Worm (Caenorhabditis elegans): Measurements from ENCODE around the gene txt-18.

The txt-18 gene

DNA sequence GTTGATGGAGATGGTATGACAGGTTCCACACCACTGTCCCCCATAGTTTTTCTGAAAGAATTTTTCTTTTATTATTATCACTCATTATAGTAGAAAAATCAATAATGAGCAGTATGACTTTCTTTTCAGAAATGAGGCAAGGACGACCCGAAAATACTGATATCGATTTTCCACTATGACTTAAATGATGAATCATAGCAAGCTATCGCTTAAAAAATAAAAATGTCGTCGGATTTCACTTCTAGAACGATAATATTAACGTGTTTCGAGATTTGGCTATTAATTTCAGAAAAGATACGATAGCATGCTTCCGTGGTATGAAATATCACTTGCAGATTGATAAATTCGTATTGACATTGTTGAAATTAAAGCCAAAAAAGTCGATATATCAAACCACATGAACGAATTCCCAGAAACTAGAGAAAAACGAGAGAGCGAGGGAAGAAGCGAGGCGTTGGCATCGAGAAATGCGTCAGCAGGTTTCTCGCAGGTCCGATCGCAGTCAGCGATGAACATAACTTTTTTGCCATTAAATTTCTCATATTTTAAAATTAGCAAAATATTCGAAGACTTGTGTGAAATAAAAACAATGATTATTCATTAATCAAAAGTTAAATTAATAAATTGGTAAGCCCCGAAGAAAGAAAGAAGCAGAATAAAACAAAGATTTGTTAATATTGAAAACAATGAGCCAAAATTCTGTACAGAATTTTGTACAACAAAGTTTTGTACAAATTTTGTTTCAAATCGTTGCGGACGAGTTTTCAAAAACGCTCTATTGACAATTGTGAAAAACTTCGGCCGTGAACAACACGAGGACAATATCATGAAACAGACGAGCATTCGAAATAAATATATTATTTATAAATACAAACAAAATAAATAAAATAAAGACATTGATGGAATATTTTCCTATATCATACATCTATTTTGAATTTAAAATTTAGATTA, 11.8 kb downstream of the txt-18 start, which contains the start of gene C32D5.11 (continued):
- TF ChIP-seq snpc-1.3 (tag; optimal IDR thresholded peaks at IDR 0.05; ENCODE audit: insufficient read depth) (no peak), nhr-80 (tag; optimal IDR thresholded peaks at IDR 0.05) (peak; percentile 40), F10E7.11 (tag; optimal IDR thresholded peaks at IDR 0.05) (no peak), die-1 (tag; optimal IDR thresholded peaks at IDR 0.05) (no peak), snpc-1.1 (tag; optimal IDR thresholded peaks at IDR 0.05; ENCODE audit: insufficient read depth) (no peak), D2030.7 (GFP tag; IDR thresholded peaks at IDR 0.05) (0 out of 2 replicates have a peak, but pooled peaks have one; percentile 31), ztf-18 (tag; optimal IDR thresholded peaks at IDR 0.05) (peak; percentile 92), F49E8.2 (tag; optimal IDR thresholded peaks at IDR 0.05; ENCODE audit: insufficient read depth) (no peak), B0261.1 (tag; optimal IDR thresholded peaks at IDR 0.05) (no peak), unc-130 (GFP tag; optimal IDR thresholded peaks at IDR 0.05) (no peak), B0035.1 (tag; optimal IDR thresholded peaks at IDR 0.05) (no peak), lin-54 (GFP tag; optimal IDR thresholded peaks at IDR 0.05) (peak; percentile 33), ceh-27 (GFP tag; optimal IDR thresholded peaks at IDR 0.05) (peak; percentile 31), attf-5 (GFP tag; optimal IDR thresholded peaks at IDR 0.05) (peak; percentile 83), mes-4 (tag; optimal IDR thresholded peaks at IDR 0.05) (no peak), mel-28 (tag; optimal IDR thresholded peaks at IDR 0.05; ENCODE audit: borderline replicate concordance) (no peak), mxl-1 (tag; optimal IDR thresholded peaks at IDR 0.05) (no peak), hrde-1 (tag; optimal IDR thresholded peaks at IDR 0.05; ENCODE audit: borderline replicate concordance) (no peak), tbp1 (GFP tag; optimal IDR thresholded peaks at IDR 0.05) (peak; percentile 16), lin-40 (tag; optimal IDR thresholded peaks at IDR 0.05) (peak; percentile 55), zfh-2 (GFP tag; conservative IDR thresholded peaks at IDR 0.05) (peak; percentile 41; the same call in 1 of the 2 replicates), T07F8.4 (tag; optimal IDR thresholded peaks at IDR 0.05) (no peak), hsf-1 (GFP tag; IDR thresholded peaks at IDR 0.05) (no peak), lin-35 (GFP tag; optimal IDR thresholded peaks at IDR 0.05) (peak in 1 of 3 experiments; percentile 72), rpc-1 (optimal IDR thresholded peaks at IDR 0.05) (no peak), rpc-1 (tag; optimal IDR thresholded peaks at IDR 0.05) (no peak), mcd-1 (GFP tag; IDR thresholded peaks at IDR 0.05) (peak; percentile 66), let-607 (tag; optimal IDR thresholded peaks at IDR 0.05) (peak in 1 of 2 experiments; percentile 49), rcor-1 (GFP tag; IDR thresholded peaks at IDR 0.05) (no peak), F55B11.4 (tag; optimal IDR thresholded peaks at IDR 0.05; ENCODE audit: borderline replicate concordance, insufficient read depth) (no peak), bed-1 (GFP tag; IDR thresholded peaks at IDR 0.05) (no peak), F23B12.7 (tag; optimal IDR thresholded peaks at IDR 0.05; ENCODE audit: insufficient read depth) (peak; percentile 70), B0336.3 (GFP tag; IDR thresholded peaks at IDR 0.05) (0 out of 2 replicates have a peak, but pooled peaks have one; percentile 37), ztf-3 (GFP tag; optimal IDR thresholded peaks at IDR 0.05) (no peak), K12H6.12 (tag; optimal IDR thresholded peaks at IDR 0.05) (peak; percentile 14), hmg-1.2 (GFP tag; IDR thresholded peaks at IDR 0.05) (peak; percentile 69)

DNA sequence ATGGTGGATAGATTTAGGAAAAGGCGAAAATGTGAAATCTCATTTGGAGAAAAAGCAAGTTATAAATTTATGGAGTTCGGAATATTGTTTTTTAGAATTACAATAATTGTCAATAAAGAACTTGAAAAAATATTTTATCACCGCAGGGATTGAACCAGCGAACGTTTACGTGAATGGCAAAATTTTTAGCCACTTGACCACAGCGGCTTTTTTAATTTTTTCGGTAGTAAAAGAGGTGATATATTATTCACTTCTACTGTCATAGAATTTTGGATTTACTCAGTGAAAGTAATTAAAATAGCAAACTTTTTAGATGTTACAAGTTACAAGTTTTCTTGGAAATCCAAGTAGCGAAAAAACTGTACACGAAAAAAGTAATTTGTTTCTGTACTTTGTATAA, 14.4 kb downstream of the txt-18 start:
- TF ChIP-seq die-1 (tag; optimal IDR thresholded peaks at IDR 0.05) (peak; percentile 25), snpc-3.4 (tag; optimal IDR thresholded peaks at IDR 0.05) (peak; percentile 37), madf-6 (GFP tag; IDR thresholded peaks at IDR 0.05) (peak; percentile 49; the same call in 1 of the 2 replicates), hsf-1 (GFP tag; IDR thresholded peaks at IDR 0.05) (0 out of 2 replicates have a peak, but pooled peaks have one; percentile 30), C17E4.6 (GFP tag; IDR thresholded peaks at IDR 0.05) (no peak), snpc-1.3 (tag; optimal IDR thresholded peaks at IDR 0.05; ENCODE audit: insufficient read depth) (peak; percentile 28), athp-1 (tag; optimal IDR thresholded peaks at IDR 0.05) (peak; percentile 50), F23B12.7 (tag; optimal IDR thresholded peaks at IDR 0.05; ENCODE audit: insufficient read depth) (peak; percentile 54), D2030.7 (GFP tag; IDR thresholded peaks at IDR 0.05) (no peak), tbp1 (GFP tag; optimal IDR thresholded peaks at IDR 0.05) (peak; percentile 83), T26A5.8 (tag; optimal IDR thresholded peaks at IDR 0.05) (no peak), B0261.1 (tag; optimal IDR thresholded peaks at IDR 0.05) (peak; percentile 52), ceh-58 (GFP tag; IDR thresholded peaks at IDR 0.05) (0 out of 2 replicates have a peak, but pooled peaks have one; percentile 93), sdz-38 (tag; optimal IDR thresholded peaks at IDR 0.05) (no peak), lin-54 (GFP tag; optimal IDR thresholded peaks at IDR 0.05) (peak; percentile 37), tbx-9 (tag; optimal IDR thresholded peaks at IDR 0.05; ENCODE audit: borderline replicate concordance) (no peak), rpc-1 (optimal IDR thresholded peaks at IDR 0.05) (peak; percentile 56), rpc-1 (tag; optimal IDR thresholded peaks at IDR 0.05) (peak; percentile 78)
